Worm (Caenorhabditis elegans): ENCODE measurements around the gene hrde-2.

- TF ChIP-seq Y22D7AL.16 (tag; optimal IDR thresholded peaks at IDR 0.05), result no peak
- no peak for TF ChIP-seq che-1 (tag; optimal IDR thresholded peaks at IDR 0.05)
- TF ChIP-seq elt-2 (tag; optimal IDR thresholded peaks at IDR 0.05), result no peak
- TF ChIP-seq dve-1 (tag; optimal IDR thresholded peaks at IDR 0.05), result no peak
- TF ChIP-seq F13H6.1 (tag; optimal IDR thresholded peaks at IDR 0.05), result no peak
- TF ChIP-seq ahr-1 (tag; optimal IDR thresholded peaks at IDR 0.05), result no peak
- no peak for TF ChIP-seq madf-2 (tag; optimal IDR thresholded peaks at IDR 0.05)
- TF ChIP-seq nhr-11 (tag; optimal IDR thresholded peaks at IDR 0.05), result no peak
- TF ChIP-seq npax-4 (tag; optimal IDR thresholded peaks at IDR 0.05), result no peak
- no peak for TF ChIP-seq pax-1 (tag; optimal IDR thresholded peaks at IDR 0.05)
- TF ChIP-seq ceh-6 (GFP tag; optimal IDR thresholded peaks at IDR 0.05), result no peak
- TF ChIP-seq ama-1 (optimal IDR thresholded peaks at IDR 0.05), result no peak
- TF ChIP-seq fkh-10 (GFP tag; optimal IDR thresholded peaks at IDR 0.05), result no peak
Measured at ce11 chrV:14978205-14978751, 26.6 kb upstream of the hrde-2 start, which contains the start of the genes grd-12 and F02D8.1.

All from whole organism, late embryonic.